Fruit fly (Drosophila melanogaster): ENCODE results near the gene Rga.

DNA sequence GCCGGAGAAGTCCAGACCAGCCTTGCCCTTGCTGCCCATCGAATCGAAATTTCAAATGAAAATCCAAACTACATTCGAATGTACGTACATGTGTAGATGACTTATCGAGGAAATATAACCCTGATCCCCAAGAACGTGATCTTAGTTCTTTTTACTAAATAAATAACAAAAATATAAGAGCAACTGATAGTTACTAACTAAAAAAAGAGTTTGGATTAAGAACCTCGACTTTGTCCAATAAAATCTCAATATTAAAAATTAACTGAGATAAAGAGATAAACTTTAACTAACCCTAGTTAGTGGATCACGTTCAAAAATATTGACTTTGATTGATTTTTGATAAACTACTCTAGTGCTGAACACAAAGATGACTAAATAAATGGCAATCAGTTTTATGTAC is 22.6 kb upstream of the Rga start, which contains the start of gene CG31546:
- no peak for TF ChIP-seq psq (optimal IDR thresholded peaks at IDR 0.05)
- TF ChIP-seq ttk (optimal IDR thresholded peaks at IDR 0.05), result no peak
- no peak for TF ChIP-seq insv (optimal IDR thresholded peaks at IDR 0.05)

All from Kc167 (cell line).